Worm (Caenorhabditis elegans) whole organism, L4 larva: ENCODE measurements around the gene spig-8.

Experiments used
- D1046.2 ChIP-seq: fragments of 200-800 bp; sonication (Bioruptor generic); IDR thresholded peaks from 2 replicates; pipeline ENCODE4 v1.3.6; 2022; ENCODE audit warnings: missing genetic modification characterization, missing compliant biosample characterization
- F10B5.3 ChIP-seq: sonication (generic microtip); optimal IDR thresholded peaks from 2 replicates; lab custom pipeline; 2016; ENCODE audit warnings: mild to moderate bottlenecking, missing genetic modification characterization, missing compliant biosample characterization
- F44E2.7 ChIP-seq: fragments of 200-800 bp; sonication (Bioruptor generic); IDR thresholded peaks from 2 replicates; pipeline ENCODE4 v2.1.2; 2022; ENCODE audit warnings: missing genetic modification characterization, missing compliant biosample characterization
- R02D3.7 ChIP-seq: fragments of 150-350 bp; sonication (generic microtip); optimal IDR thresholded peaks from 3 replicates; lab custom pipeline; 2014; ENCODE audit warnings: missing biosample characterization, missing genetic modification characterization
- T20F7.1 ChIP-seq: fragments of 200-800 bp; sonication (Bioruptor generic); optimal IDR thresholded peaks from 2 replicates; lab custom pipeline; 2018; ENCODE audit warnings: mild to moderate bottlenecking, missing genetic modification characterization, missing compliant biosample characterization
- ZK546.5 ChIP-seq, 2 experiments: sonication (generic microtip); optimal IDR thresholded peaks; 2 replicates each; lab custom pipeline; 2017; ENCODE audit warnings: missing biosample characterization in 2 of 2, missing genetic modification characterization in 2 of 2
- aha-1 ChIP-seq: fragments of 150-350 bp; peaks from one replicate; lab custom pipeline; 2014; ENCODE audit warnings: missing biosample characterization, missing genetic modification characterization
- aly-2 ChIP-seq: sonication (generic microtip); optimal IDR thresholded peaks from 2 replicates; lab custom pipeline; 2018; ENCODE audit warnings: missing biosample characterization, missing genetic modification characterization
- ama-1 ChIP-seq: fragments of 150-350 bp; optimal IDR thresholded peaks from 2 replicates; lab custom pipeline; 2014; ENCODE audit warnings: inconsistent platforms, mixed read lengths
- arid-1 ChIP-seq: fragments of 200-800 bp; sonication (Bioruptor generic); conservative IDR thresholded peaks from 2 replicates; pipeline ENCODE4 v1.3.6; 2022; ENCODE audit warnings: missing genetic modification reagents, missing genetic modification characterization, missing compliant biosample characterization
- attf-4 ChIP-seq: sonication (generic microtip); optimal IDR thresholded peaks from 3 replicates; lab custom pipeline; 2017; ENCODE audit warnings: missing biosample characterization, missing genetic modification characterization
- ceh-82 ChIP-seq: sonication (generic microtip); optimal IDR thresholded peaks from 2 replicates; lab custom pipeline; 2017; ENCODE audit warnings: missing biosample characterization, missing genetic modification characterization
- ctbp-1 ChIP-seq: fragments of 200-800 bp; sonication (Bioruptor generic); IDR thresholded peaks from 2 replicates; pipeline ENCODE4 v1.3.6; 2022; ENCODE audit warnings: missing genetic modification reagents, missing genetic modification characterization, missing compliant biosample characterization
- daf-16 ChIP-seq, 3 experiments: sonication (generic microtip); optimal IDR thresholded peaks; 2 replicates each; lab custom pipeline; 2016 to 2017; ENCODE audit warnings: missing genetic modification characterization in 3 of 3, missing genetic modification reagents in 3 of 3, mild to moderate bottlenecking in 2 of 3, missing compliant biosample characterization in 2 of 3, missing biosample characterization in 1 of 3, moderate library complexity in 1 of 3
- dve-1 ChIP-seq: sonication (generic microtip); optimal IDR thresholded peaks from 2 replicates; lab custom pipeline; 2017; ENCODE audit warnings: antibody characterized with exemption, mild to moderate bottlenecking, missing genetic modification characterization, missing compliant biosample characterization; ENCODE audit not compliant: insufficient read depth
- egl-43 ChIP-seq: fragments of 200-800 bp; sonication (Bioruptor generic); IDR thresholded peaks from 2 replicates; pipeline ENCODE4 v1.3.6; 2022; ENCODE audit warnings: missing genetic modification reagents, missing genetic modification characterization, missing compliant biosample characterization
- hif-1 ChIP-seq, 2 experiments: sonication (generic microtip); optimal IDR thresholded peaks; 2 replicates each; lab custom pipeline; 2016 to 2017; ENCODE audit warnings: missing compliant biosample characterization in 2 of 2, missing genetic modification characterization in 2 of 2, missing genetic modification reagents in 2 of 2, missing genotype in 2 of 2, mild to moderate bottlenecking in 1 of 2
- lim-7 ChIP-seq: fragments of 200-800 bp; sonication (Bioruptor generic); IDR thresholded peaks from 2 replicates; pipeline ENCODE4 v1.3.6; 2022; ENCODE audit warnings: missing genetic modification characterization, missing compliant biosample characterization
- lir-3 ChIP-seq: sonication (generic microtip); optimal IDR thresholded peaks from 2 replicates; lab custom pipeline; 2016; ENCODE audit warnings: mild to moderate bottlenecking, missing genetic modification characterization, missing compliant biosample characterization
- mep-1 ChIP-seq: fragments of 150-350 bp; sonication (generic microtip); optimal IDR thresholded peaks from 3 replicates; lab custom pipeline; 2014; ENCODE audit warnings: missing biosample characterization, missing genetic modification characterization
- mes-2 ChIP-seq: sonication (generic microtip); optimal IDR thresholded peaks from 2 replicates; lab custom pipeline; 2016; ENCODE audit warnings: missing genotype, mild to moderate bottlenecking, missing genetic modification characterization, missing compliant biosample characterization; ENCODE audit not compliant: poor library complexity, severe bottlenecking
- nhr-10 ChIP-seq: fragments of 150-350 bp; optimal IDR thresholded peaks from 2 replicates; lab custom pipeline; 2014; ENCODE audit warnings: missing biosample characterization, missing genetic modification characterization
- nhr-111 ChIP-seq: fragments of 200-800 bp; sonication (Bioruptor generic); optimal IDR thresholded peaks from 2 replicates; lab custom pipeline; 2018; ENCODE audit warnings: mild to moderate bottlenecking, missing genetic modification characterization, missing compliant biosample characterization
- nhr-237 ChIP-seq: sonication (generic microtip); optimal IDR thresholded peaks from 2 replicates; lab custom pipeline; 2017; ENCODE audit warnings: missing biosample characterization, missing genetic modification characterization
- nhr-28 ChIP-seq: fragments of 150-350 bp; optimal IDR thresholded peaks from 2 replicates; lab custom pipeline; 2014; ENCODE audit warnings: missing biosample characterization, missing genetic modification characterization
- nhr-41 ChIP-seq: fragments of 200-800 bp; sonication (Bioruptor generic); IDR thresholded peaks from 2 replicates; pipeline ENCODE4 v1.3.6; 2022; ENCODE audit warnings: missing genetic modification reagents, missing genetic modification characterization, missing compliant biosample characterization
- nhr-6 ChIP-seq: fragments of 150-350 bp; optimal IDR thresholded peaks from 2 replicates; lab custom pipeline; 2014; ENCODE audit warnings: missing biosample characterization, missing genetic modification characterization
- nhr-77 ChIP-seq: fragments of 150-350 bp; optimal IDR thresholded peaks from 2 replicates; lab custom pipeline; 2014; ENCODE audit warnings: missing biosample characterization, missing genetic modification characterization
- pha-4 ChIP-seq, 2 experiments: fragments of 150-350 bp in 1 of 2; fragments of 200-800 bp in 1 of 2; sonication (Bioruptor generic) in 1 of 2; IDR thresholded peaks in 1 of 2; optimal IDR thresholded peaks in 1 of 2; 2 replicates each; pipeline versions ENCODE4 v1.3.6 to Lab custom; 2014 to 2022; ENCODE audit warnings: missing genetic modification characterization in 2 of 2, missing genetic modification reagents in 2 of 2, missing biosample characterization in 1 of 2, missing compliant biosample characterization in 1 of 2
- saeg-2 ChIP-seq: fragments of 200-800 bp; sonication (Bioruptor generic); IDR thresholded peaks from 2 replicates; pipeline ENCODE4 v1.3.6; 2022; ENCODE audit warnings: missing genetic modification reagents, missing genetic modification characterization, missing compliant biosample characterization
- set-16 ChIP-seq: fragments of 200-800 bp; sonication (Bioruptor generic); IDR thresholded peaks from 2 replicates; pipeline ENCODE4 v1.3.6; 2022; ENCODE audit warnings: missing genetic modification reagents, missing genetic modification characterization, missing compliant biosample characterization
- skn-1 ChIP-seq: fragments of 150-350 bp; optimal IDR thresholded peaks from 2 replicates; lab custom pipeline; 2014; ENCODE audit warnings: missing biosample characterization, missing genetic modification characterization
- snpc-4 ChIP-seq: fragments of 150-350 bp; optimal IDR thresholded peaks from 2 replicates; lab custom pipeline; 2014; ENCODE audit warnings: missing biosample characterization, missing genetic modification characterization
- tag-97 ChIP-seq: fragments of 200-800 bp; sonication (Bioruptor generic); IDR thresholded peaks from 2 replicates; pipeline ENCODE4 v1.3.6; 2022; ENCODE audit warnings: missing genetic modification characterization, missing compliant biosample characterization
- unc-62 ChIP-seq, 3 experiments: fragments of 150-350 bp in 1 of 3; sonication (generic microtip); optimal IDR thresholded peaks in 2 of 3; peaks in 1 of 3; 1 replicate in 1 of 3; 2 replicates in 2 of 3; lab custom pipeline; 2014 to 2017; ENCODE audit warnings: missing biosample characterization in 3 of 3, missing genetic modification characterization in 3 of 3, missing genetic modification reagents in 3 of 3, missing genotype in 1 of 3
- vab-7 ChIP-seq: fragments of 200-800 bp; sonication (Bioruptor generic); IDR thresholded peaks from 2 replicates; pipeline ENCODE4 v1.3.6; 2022; ENCODE audit warnings: missing genetic modification reagents, missing genetic modification characterization, missing compliant biosample characterization
- zfp-3 ChIP-seq: fragments of 200-800 bp; sonication (Bioruptor generic); conservative IDR thresholded peaks from 2 replicates; pipeline ENCODE4 v1.3.6; 2022; ENCODE audit warnings: missing genetic modification reagents, missing genetic modification characterization, missing compliant biosample characterization
- zip-2 ChIP-seq: fragments of 150-350 bp; optimal IDR thresholded peaks from 2 replicates; lab custom pipeline; 2014; ENCODE audit warnings: missing biosample characterization, missing genetic modification characterization

Gene spig-8

DNA sequence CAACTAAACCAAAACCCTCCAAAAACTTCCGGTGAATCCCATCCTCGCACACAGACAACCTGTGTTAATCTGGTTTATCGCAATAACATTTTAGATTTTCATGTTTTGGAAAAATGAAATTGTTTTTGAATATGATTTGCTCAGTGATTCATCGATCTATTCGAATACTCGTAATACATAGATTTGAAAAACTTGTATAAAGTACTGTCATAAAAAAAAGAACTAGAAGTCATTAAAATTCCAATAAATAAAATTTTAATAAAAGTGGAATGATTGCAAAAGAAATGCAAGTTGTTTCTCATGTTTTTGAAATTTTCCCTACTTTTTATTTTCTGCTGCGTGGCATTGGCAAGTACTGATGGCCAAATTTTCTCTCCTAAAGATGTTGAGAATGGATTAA is at the start of gene spig-8:
TSS of gene spig-8 (plus strand) at position 301 of the 400 bp plus-strand sequence.
- TF ChIP-seq snpc-4 (tag; lab: Kevin White, UChicago) (no peak), saeg-2 (no peak), set-16 (GFP tag; lab: Robert Waterston, UW) (no peak), ZK546.5 (tag; optimal IDR thresholded peaks at IDR 0.05; lab: Kevin White, UChicago) (no peak), nhr-237 (tag; lab: Kevin White, UChicago) (no peak), nhr-6 (no peak), vab-7 (no peak), hif-1 (tag; optimal IDR thresholded peaks at IDR 0.05; lab: Kevin White, UChicago) (no peak), aha-1 (tag; lab: Kevin White, UChicago) (no peak), ama-1 (lab: Kevin White, UChicago) (no peak), dve-1 (tag; lab: Kevin White, UChicago) (no peak), ceh-82 (tag; lab: Kevin White, UChicago) (no peak), F44E2.7 (GFP tag; lab: Robert Waterston, UW) (no peak), arid-1 (GFP tag; lab: Robert Waterston, UW) (no peak)

DNA sequence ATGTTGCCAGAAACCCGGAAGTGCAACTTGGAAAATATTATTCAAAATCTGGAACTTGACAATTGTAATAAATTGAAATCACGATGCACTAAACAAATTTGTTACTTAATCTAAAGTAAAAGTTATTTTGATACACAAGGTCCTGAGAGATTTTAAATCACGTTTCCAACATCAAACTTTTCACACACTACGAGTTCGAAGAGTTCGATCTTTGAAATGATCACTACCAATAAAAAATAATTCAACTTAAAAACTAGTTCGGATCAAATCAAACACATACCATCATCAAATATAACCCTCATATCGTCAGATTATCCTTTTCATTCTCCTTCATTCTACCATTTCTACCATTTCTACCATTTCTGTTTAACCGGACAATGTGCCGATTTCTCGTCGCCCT is 48.7 kb upstream of the spig-8 start, which contains the start of gene spig-10:
TSS of gene spig-10 (plus strand) at position 301 of the 400 bp plus-strand sequence.
- TF ChIP-seq attf-4 (tag; lab: Kevin White, UChicago) (no peak), D1046.2 (GFP tag; lab: Robert Waterston, UW) (no peak), unc-62 (GFP tag; optimal IDR thresholded peaks at IDR 0.05 in 1 of 2; lab: Kevin White, UChicago) (peak in 1 of 2 experiments; percentile 81), unc-62 (tag; optimal IDR thresholded peaks at IDR 0.05; lab: Kevin White, UChicago) (no peak), skn-1 (tag; lab: Kevin White, UChicago) (no peak), pha-4 (GFP tag; IDR thresholded peaks at IDR 0.05; lab: Robert Waterston, UW) (no peak), pha-4 (tag; optimal IDR thresholded peaks at IDR 0.05; lab: Kevin White, UChicago) (no peak), nhr-10 (no peak), R02D3.7 (no peak)

DNA sequence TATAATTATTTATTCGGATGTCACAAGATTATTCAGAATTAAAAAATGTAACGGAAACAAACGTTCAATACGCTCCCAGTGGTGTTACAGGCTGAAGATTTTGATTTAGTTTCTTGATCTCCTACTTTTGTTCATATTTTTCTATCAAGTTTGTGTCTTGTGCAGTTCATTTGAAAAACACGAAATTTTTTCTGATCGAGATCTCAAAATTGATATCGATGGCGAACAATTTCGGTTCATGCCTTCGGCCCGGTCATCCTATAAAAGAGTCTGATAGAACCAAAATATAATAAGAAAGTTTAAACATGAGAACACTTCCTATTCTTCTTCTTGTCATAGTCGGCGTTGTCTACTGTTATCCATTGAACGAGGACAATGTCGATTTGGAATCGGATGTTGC is 47.4 kb upstream of the spig-8 start, which contains the start of gene drd-10:
TSS of gene drd-10 (plus strand) at position 301 of the 400 bp plus-strand sequence.
- TF ChIP-seq ctbp-1 (no peak), nhr-41 (GFP tag; lab: Robert Waterston, UW) (no peak), nhr-28 (tag; lab: Kevin White, UChicago) (no peak)
- TF ChIP-seq, all 104 proteins: peak for 0

DNA sequence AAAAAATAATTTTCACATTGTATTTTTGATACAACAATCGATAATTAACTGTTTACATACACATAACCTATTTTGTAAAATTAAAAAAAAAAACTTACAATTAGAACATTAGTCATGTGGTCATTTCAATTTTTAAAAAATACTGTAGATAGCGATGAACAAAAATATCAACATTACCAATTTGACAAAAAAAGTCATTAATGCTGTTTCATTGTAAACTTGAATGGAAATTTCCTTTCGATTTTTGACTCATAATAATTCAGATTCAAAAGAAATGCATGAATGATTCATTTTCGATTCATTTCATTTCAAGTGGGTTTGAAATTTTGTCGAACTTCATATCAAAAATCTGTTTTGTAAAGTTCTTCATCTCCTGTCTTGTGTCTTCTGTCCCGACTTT is 45.2 kb upstream of the spig-8 start, which contains the start of gene C33G8.2:
TSS of gene C33G8.2 (plus strand) at position 301 of the 400 bp plus-strand sequence.
- TF ChIP-seq zfp-3 (no peak), daf-16 (GFP tag; optimal IDR thresholded peaks at IDR 0.05; lab: Kevin White, UChicago) (no peak), daf-16 (tag; optimal IDR thresholded peaks at IDR 0.05; lab: Kevin White, UChicago) (no peak), T20F7.1 (no peak), tag-97 (no peak), lim-7 (GFP tag; lab: Robert Waterston, UW) (no peak), nhr-237 (tag; lab: Kevin White, UChicago) (no peak), mes-2 (no peak), ceh-82 (tag; lab: Kevin White, UChicago) (no peak), egl-43 (no peak), aly-2 (tag; lab: Kevin White, UChicago) (no peak), zip-2 (tag; lab: Kevin White, UChicago) (no peak), nhr-77 (tag; lab: Kevin White, UChicago) (no peak), lir-3 (tag; lab: Kevin White, UChicago) (no peak), F10B5.3 (tag; lab: Kevin White, UChicago) (no peak), nhr-111 (GFP tag; lab: Kevin White, UChicago) (no peak), mep-1 (tag; lab: Kevin White, UChicago) (no peak)
